Worm (Caenorhabditis elegans) whole organism, young adult: Measurements from ENCODE around the gene F09B9.4.

Experiments
- B0035.1 ChIP-seq: sonication (generic microtip); optimal IDR thresholded peaks from 2 replicates; lab custom pipeline; 2016; ENCODE audit warnings: missing genetic modification characterization, mild to moderate bottlenecking, missing compliant biosample characterization, missing genotype, missing genetic modification reagents
- C06A6.2 ChIP-seq: fragments of 200-800 bp; sonication (Bioruptor generic); conservative IDR thresholded peaks from 2 replicates; pipeline ENCODE4 v1.3.6; 2022; ENCODE audit warnings: missing genetic modification characterization, missing compliant biosample characterization
- F52B5.7 ChIP-seq: sonication (generic microtip); optimal IDR thresholded peaks from 2 replicates; lab custom pipeline; 2016; ENCODE audit warnings: mild to moderate bottlenecking, missing genetic modification characterization, missing compliant biosample characterization
- K12H6.12 ChIP-seq: fragments of 200-800 bp; sonication (Bioruptor generic); optimal IDR thresholded peaks from 2 replicates; lab custom pipeline; 2018; ENCODE audit warnings: mild to moderate bottlenecking, missing genetic modification characterization, missing compliant biosample characterization
- Y79H2A.3 ChIP-seq: fragments of 200-800 bp; sonication (Bioruptor generic); conservative IDR thresholded peaks from 2 replicates; pipeline ENCODE4 v1.3.6; 2022; ENCODE audit warnings: missing genetic modification reagents, missing genetic modification characterization, missing compliant biosample characterization
- Y95B8A.8 ChIP-seq: fragments of 200-800 bp; sonication (Bioruptor generic); IDR thresholded peaks from 2 replicates; pipeline ENCODE4 v1.3.6; 2022; ENCODE audit warnings: missing genetic modification reagents, missing genetic modification characterization, missing compliant biosample characterization
- ZK185.1 ChIP-seq: sonication (generic microtip); optimal IDR thresholded peaks from 2 replicates; lab custom pipeline; 2016; ENCODE audit warnings: mild to moderate bottlenecking, missing genetic modification characterization, missing compliant biosample characterization; ENCODE audit not compliant: poor library complexity, severe bottlenecking
- ama-1 ChIP-seq, 3 experiments: fragments of 150-350 bp in 1 of 3; sonication (generic microtip) in 2 of 3; optimal IDR thresholded peaks; 2 replicates each; lab custom pipeline; 2014 to 2018; ENCODE audit warnings: missing biosample characterization in 2 of 3, missing genetic modification characterization in 2 of 3, missing genetic modification reagents in 2 of 3
- attf-3 ChIP-seq: fragments of 200-800 bp; sonication (Bioruptor generic); conservative IDR thresholded peaks from 2 replicates; pipeline ENCODE4 v1.3.6; 2022; ENCODE audit warnings: missing genetic modification reagents, missing genetic modification characterization, missing compliant biosample characterization
- attf-5 ChIP-seq: fragments of 200-800 bp; sonication (Bioruptor generic); optimal IDR thresholded peaks from 2 replicates; lab custom pipeline; 2018; ENCODE audit warnings: mild to moderate bottlenecking, missing genetic modification characterization, missing compliant biosample characterization
- ccch-3 ChIP-seq: fragments of 200-800 bp; sonication (Bioruptor generic); optimal IDR thresholded peaks from 2 replicates; lab custom pipeline; 2018; ENCODE audit warnings: mild to moderate bottlenecking, missing genetic modification characterization, missing compliant biosample characterization
- cebp-2 ChIP-seq: fragments of 200-800 bp; sonication (Bioruptor generic); IDR thresholded peaks from 2 replicates; pipeline ENCODE4 v1.3.6; 2022; ENCODE audit warnings: missing genetic modification characterization, missing compliant biosample characterization
- ceh-27 ChIP-seq: fragments of 200-800 bp; sonication (Bioruptor generic); optimal IDR thresholded peaks from 2 replicates; lab custom pipeline; 2018; ENCODE audit warnings: mild to moderate bottlenecking, missing genetic modification characterization, moderate library complexity, missing compliant biosample characterization
- dpff-1 ChIP-seq: sonication (generic microtip); optimal IDR thresholded peaks from 2 replicates; lab custom pipeline; 2017; ENCODE audit warnings: mild to moderate bottlenecking, missing genetic modification characterization, missing compliant biosample characterization
- egl-18 ChIP-seq: fragments of 200-800 bp; sonication (Bioruptor generic); IDR thresholded peaks from 2 replicates; pipeline ENCODE4 v1.3.6; 2022; ENCODE audit warnings: missing genetic modification reagents, missing genetic modification characterization, missing compliant biosample characterization
- ekl-4 ChIP-seq: fragments of 200-800 bp; sonication (Bioruptor generic); IDR thresholded peaks from 2 replicates; pipeline ENCODE4 v1.3.6; 2022; ENCODE audit warnings: missing genetic modification reagents, missing genetic modification characterization, missing compliant biosample characterization
- gei-17 ChIP-seq: fragments of 200-800 bp; sonication (Bioruptor generic); optimal IDR thresholded peaks from 2 replicates; lab custom pipeline; 2018; ENCODE audit warnings: mild to moderate bottlenecking, missing genetic modification characterization, missing compliant biosample characterization
- hlh-12 ChIP-seq: sonication (generic microtip); optimal IDR thresholded peaks from 2 replicates; lab custom pipeline; 2016; ENCODE audit warnings: missing genetic modification characterization, missing compliant biosample characterization
- hlh-26 ChIP-seq: fragments of 200-800 bp; sonication (Bioruptor generic); conservative IDR thresholded peaks from 2 replicates; pipeline ENCODE4 v1.3.6; 2022; ENCODE audit warnings: missing genetic modification reagents, missing genetic modification characterization, missing compliant biosample characterization
- lin-26 ChIP-seq: fragments of 200-800 bp; sonication (Bioruptor generic); IDR thresholded peaks from 2 replicates; pipeline ENCODE4 v1.3.6; 2022; ENCODE audit warnings: missing genetic modification reagents, missing genetic modification characterization, missing compliant biosample characterization
- madf-8 ChIP-seq: fragments of 200-800 bp; sonication (Bioruptor generic); conservative IDR thresholded peaks from 2 replicates; pipeline ENCODE4 v1.3.6; 2022; ENCODE audit warnings: missing genetic modification reagents, missing genetic modification characterization, missing compliant biosample characterization
- mcd-1 ChIP-seq: fragments of 200-800 bp; sonication (Bioruptor generic); IDR thresholded peaks from 2 replicates; pipeline ENCODE4 v1.3.6; 2022; ENCODE audit warnings: missing genetic modification reagents, missing genetic modification characterization, missing compliant biosample characterization
- mes-4 ChIP-seq: sonication (generic microtip); optimal IDR thresholded peaks from 2 replicates; lab custom pipeline; 2016; ENCODE audit warnings: missing genotype, missing genetic modification characterization, missing compliant biosample characterization
- nfya-1 ChIP-seq: sonication (generic microtip); optimal IDR thresholded peaks from 2 replicates; lab custom pipeline; 2017; ENCODE audit warnings: antibody characterized with exemption, missing compliant biosample characterization, missing genetic modification characterization, borderline replicate concordance; ENCODE audit not compliant: insufficient read depth
- nfyb-1 ChIP-seq: fragments of 200-800 bp; sonication (Bioruptor generic); IDR thresholded peaks from 2 replicates; pipeline ENCODE4 v1.3.6; 2022; ENCODE audit warnings: missing genetic modification reagents, missing genetic modification characterization, missing compliant biosample characterization
- nhr-27 ChIP-seq: fragments of 200-800 bp; sonication (Bioruptor generic); optimal IDR thresholded peaks from 2 replicates; lab custom pipeline; 2018; ENCODE audit warnings: mild to moderate bottlenecking, missing genetic modification characterization, moderate library complexity, missing compliant biosample characterization
- pbrm-1 ChIP-seq: fragments of 200-800 bp; sonication (Bioruptor generic); IDR thresholded peaks from 2 replicates; pipeline ENCODE4 v1.3.6; 2022; ENCODE audit warnings: missing genetic modification reagents, missing genetic modification characterization, missing compliant biosample characterization
- rpc-1 ChIP-seq, 2 experiments: fragments of 150-350 bp in 1 of 2; sonication (generic microtip) in 1 of 2; optimal IDR thresholded peaks; 2 replicates each; lab custom pipeline; 2014 to 2018; ENCODE audit warnings: missing biosample characterization in 1 of 2, missing genetic modification characterization in 1 of 2, missing genetic modification reagents in 1 of 2, missing genotype in 1 of 2
- sdz-38 ChIP-seq: sonication (generic microtip); optimal IDR thresholded peaks from 2 replicates; lab custom pipeline; 2016; ENCODE audit warnings: missing genotype, missing genetic modification characterization, missing compliant biosample characterization
- snpc-1.1 ChIP-seq: sonication (generic microtip); optimal IDR thresholded peaks from 2 replicates; lab custom pipeline; 2017; ENCODE audit warnings: missing genetic modification characterization, mild to moderate bottlenecking, missing compliant biosample characterization, antibody characterized with exemption, moderate library complexity, missing genotype, missing genetic modification reagents; ENCODE audit not compliant: insufficient read depth
- snpc-3.4 ChIP-seq: sonication (generic microtip); optimal IDR thresholded peaks from 2 replicates; lab custom pipeline; 2017; ENCODE audit warnings: missing genetic modification characterization, mild to moderate bottlenecking, missing compliant biosample characterization, antibody characterized with exemption, moderate library complexity, missing genotype, missing genetic modification reagents
- snpc-4 ChIP-seq, 5 experiments: fragments of 150-350 bp in 1 of 5; sonication (generic microtip) in 4 of 5; optimal IDR thresholded peaks; 2 replicates each; lab custom pipeline; 2014 to 2018; ENCODE audit warnings: missing genetic modification characterization in 5 of 5, missing biosample characterization in 3 of 5, antibody characterized with exemption in 2 of 5, mild to moderate bottlenecking in 2 of 5, missing compliant biosample characterization in 2 of 5, missing genotype in 2 of 5, moderate library complexity in 2 of 5, missing genetic modification reagents in 1 of 5
- tbx-9 ChIP-seq: sonication (generic microtip); optimal IDR thresholded peaks from 2 replicates; lab custom pipeline; 2016; ENCODE audit warnings: borderline replicate concordance, missing genetic modification characterization, inconsistent platforms, missing compliant biosample characterization
- unc-130 ChIP-seq: sonication (generic microtip); optimal IDR thresholded peaks from 2 replicates; lab custom pipeline; 2016; ENCODE audit warnings: missing genetic modification reagents, missing genetic modification characterization, missing compliant biosample characterization
- unc-62 ChIP-seq: fragments of 150-350 bp; optimal IDR thresholded peaks from 2 replicates; lab custom pipeline; 2014; ENCODE audit warnings: missing biosample characterization, missing genetic modification reagents, missing genetic modification characterization
- xnd-1 ChIP-seq: sonication (generic microtip); optimal IDR thresholded peaks from 2 replicates; lab custom pipeline; 2016; ENCODE audit warnings: missing genotype, missing genetic modification reagents, missing genetic modification characterization, missing compliant biosample characterization
- ztf-6 ChIP-seq: fragments of 200-800 bp; sonication (Bioruptor generic); IDR thresholded peaks from 2 replicates; pipeline ENCODE4 v1.3.6; 2022; ENCODE audit warnings: missing genetic modification reagents, missing genetic modification characterization, missing compliant biosample characterization

The F09B9.4 gene

ce11 chrX:10199202-10199601 is 38.8 kb downstream of the F09B9.4 start:
- no peak for TF ChIP-seq Y95B8A.8 (GFP tag; lab: Robert Waterston, UW)
- no peak for TF ChIP-seq madf-8
- no peak for TF ChIP-seq rpc-1 (optimal IDR thresholded peaks at IDR 0.05; lab: Kevin White, UChicago)
- no peak for TF ChIP-seq rpc-1 (tag; optimal IDR thresholded peaks at IDR 0.05; lab: Kevin White, UChicago)
- no peak for TF ChIP-seq hlh-26 (GFP tag; lab: Robert Waterston, UW)
- TF ChIP-seq nfyb-1, result no peak
- TF ChIP-seq unc-130, result no peak
- TF ChIP-seq attf-3 (GFP tag; lab: Robert Waterston, UW), result no peak
- TF ChIP-seq mes-4 (tag; lab: Kevin White, UChicago), result no peak
- no peak for TF ChIP-seq hlh-12
- TF ChIP-seq xnd-1 (tag; lab: Kevin White, UChicago), result no peak
- TF ChIP-seq nfya-1 (tag; lab: Kevin White, UChicago), result no peak
- TF ChIP-seq tbx-9 (tag; lab: Kevin White, UChicago), result no peak
- no peak for TF ChIP-seq gei-17
- no peak for TF ChIP-seq cebp-2
- TF ChIP-seq ekl-4 (GFP tag; lab: Robert Waterston, UW), result no peak

ce11 chrX:10203501-10203900 is 43.1 kb downstream of the F09B9.4 start:
- TF ChIP-seq snpc-1.1 (tag; lab: Kevin White, UChicago), result no peak
- TF ChIP-seq K12H6.12, result no peak
- no peak for TF ChIP-seq C06A6.2 (GFP tag; lab: Robert Waterston, UW)
- no peak for TF ChIP-seq dpff-1 (tag; lab: Kevin White, UChicago)
- no peak for TF ChIP-seq pbrm-1 (GFP tag; lab: Robert Waterston, UW)
- TF ChIP-seq mcd-1, result no peak
- no peak for TF ChIP-seq ztf-6 (GFP tag; lab: Robert Waterston, UW)
- TF ChIP-seq snpc-3.4, result no peak
- TF ChIP-seq F52B5.7, result no peak
- TF ChIP-seq ceh-27 (GFP tag; lab: Kevin White, UChicago), result no peak
- TF ChIP-seq sdz-38, result no peak
- TF ChIP-seq ZK185.1 (tag; lab: Kevin White, UChicago), result no peak
- TF ChIP-seq egl-18 (GFP tag; lab: Robert Waterston, UW), result no peak
- TF ChIP-seq lin-26 (GFP tag; lab: Robert Waterston, UW), result no peak
- no peak for TF ChIP-seq Y79H2A.3 (GFP tag; lab: Robert Waterston, UW)
- TF ChIP-seq attf-5 (GFP tag; lab: Kevin White, UChicago), result no peak
- TF ChIP-seq ama-1 (optimal IDR thresholded peaks at IDR 0.05; lab: Kevin White, UChicago), result no peak
- no peak for TF ChIP-seq ama-1 (GFP tag; optimal IDR thresholded peaks at IDR 0.05; lab: Kevin White, UChicago)
- no peak for TF ChIP-seq nhr-27
- no peak for TF ChIP-seq ccch-3
- no peak for TF ChIP-seq B0035.1

- TF ChIP-seq snpc-4 (GFP tag; optimal IDR thresholded peaks at IDR 0.05; lab: Kevin White, UChicago), result no peak
- no peak for TF ChIP-seq snpc-4 (tag; optimal IDR thresholded peaks at IDR 0.05; lab: Kevin White, UChicago)
- TF ChIP-seq unc-62 (GFP tag; lab: Kevin White, UChicago), result peak; percentile 27
These were observed 44.1 kb downstream of the F09B9.4 start for ce11 chrX:10204313-10205063.
